Worm (Caenorhabditis elegans) whole organism, L2 larva: Measurements from ENCODE around the gene alkb-8.

Experiments
- elt-1 ChIP-seq: fragments of 150-350 bp; optimal IDR thresholded peaks from 2 replicates; lab custom pipeline; 2014; ENCODE audit warnings: missing biosample characterization, missing genetic modification characterization
- lin-13 ChIP-seq: fragments of 150-350 bp; optimal IDR thresholded peaks from 2 replicates; lab custom pipeline; 2014; ENCODE audit warnings: missing biosample characterization, missing genetic modification reagents, missing genetic modification characterization

ce11 chrIII:3682869-3683403 is 26.2 kb upstream of the alkb-8 start:
- no peak for TF ChIP-seq lin-13 (GFP tag; lab: Kevin White, UChicago)
- no peak for TF ChIP-seq elt-1
